Fruit fly (Drosophila melanogaster) whole organism, prepupa: Measurements from ENCODE around the gene eEF1gamma.

Experiments used
- Blimp-1 ChIP-seq: fragments of 200-800 bp; sonication (Bioruptor generic); optimal IDR thresholded peaks from 3 replicates; lab custom pipeline; 2017; ENCODE audit warnings: missing biosample characterization, missing genetic modification characterization, mild to moderate bottlenecking, moderate library complexity, missing genetic modification reagents
- CG10631 ChIP-seq: fragments of 200-800 bp; sonication (Bioruptor generic); optimal IDR thresholded peaks from 2 replicates; lab custom pipeline; 2016; ENCODE audit warnings: missing biosample characterization, missing genetic modification characterization
- CG11902 ChIP-seq: fragments of 200-800 bp; sonication (Bioruptor generic); optimal IDR thresholded peaks from 3 replicates; lab custom pipeline; 2016; ENCODE audit warnings: missing biosample characterization, missing genetic modification characterization
- CG15336 ChIP-seq: fragments of 200-800 bp; sonication (Bioruptor generic); IDR thresholded peaks from 2 replicates; pipeline ENCODE4 v1.3.6; 2022; ENCODE audit warnings: missing biosample characterization, missing genetic modification characterization
- CG1621 ChIP-seq: fragments of 200-800 bp; sonication (Bioruptor generic); optimal IDR thresholded peaks from 3 replicates; lab custom pipeline; 2018; ENCODE audit warnings: missing biosample characterization, mild to moderate bottlenecking, missing genetic modification characterization
- CG16779 ChIP-seq: fragments of 200-800 bp; sonication (Bioruptor generic); optimal IDR thresholded peaks from 3 replicates; lab custom pipeline; 2017; ENCODE audit warnings: missing biosample characterization, mild to moderate bottlenecking, missing genetic modification characterization
- CG3032 ChIP-seq: fragments of 200-800 bp; optimal IDR thresholded peaks from 2 replicates; lab custom pipeline; 2019; ENCODE audit warnings: missing biosample characterization, mild to moderate bottlenecking, missing genetic modification characterization, moderate library complexity
- CG32006 ChIP-seq: fragments of 200-800 bp; sonication (Bioruptor generic); optimal IDR thresholded peaks from 3 replicates; lab custom pipeline; 2017; ENCODE audit warnings: missing biosample characterization, mild to moderate bottlenecking, missing genetic modification characterization
- CG3919 ChIP-seq: fragments of 200-800 bp; sonication (Bioruptor generic); optimal IDR thresholded peaks from 3 replicates; lab custom pipeline; 2016; ENCODE audit warnings: missing biosample characterization, missing genetic modification characterization
- CG4318 ChIP-seq: fragments of 200-800 bp; sonication (Bioruptor generic); optimal IDR thresholded peaks from 3 replicates; lab custom pipeline; 2017; ENCODE audit warnings: missing biosample characterization, mild to moderate bottlenecking, missing genetic modification characterization
- CG6163 ChIP-seq: fragments of 200-800 bp; sonication (Bioruptor generic); IDR thresholded peaks from 3 replicates; pipeline ENCODE4 v1.3.6; 2022; ENCODE audit warnings: missing biosample characterization, missing genetic modification characterization
- CG6792 ChIP-seq: fragments of 200-800 bp; sonication (Bioruptor generic); optimal IDR thresholded peaks from 3 replicates; lab custom pipeline; 2016; ENCODE audit warnings: missing biosample characterization, missing genetic modification characterization
- CG6854 ChIP-seq: fragments of 200-800 bp; sonication (Bioruptor generic); optimal IDR thresholded peaks from 2 replicates; lab custom pipeline; 2017; ENCODE audit warnings: missing biosample characterization, mild to moderate bottlenecking, missing genetic modification characterization
- CG7368 ChIP-seq: fragments of 200-800 bp; sonication (Bioruptor generic); optimal IDR thresholded peaks from 3 replicates; lab custom pipeline; 2016; ENCODE audit warnings: missing biosample characterization, missing genetic modification characterization
- CG8119 ChIP-seq: fragments of 200-800 bp; sonication (Bioruptor generic); IDR thresholded peaks from 3 replicates; pipeline ENCODE4 v1.3.6; 2022; ENCODE audit warnings: missing biosample characterization, missing genetic modification characterization
- CG8319 ChIP-seq: fragments of 200-800 bp; sonication (Bioruptor generic); optimal IDR thresholded peaks from 3 replicates; lab custom pipeline; 2016; ENCODE audit warnings: missing biosample characterization, missing genetic modification characterization
- CG8632 ChIP-seq: fragments of 200-800 bp; sonication (Bioruptor generic); optimal IDR thresholded peaks from 3 replicates; lab custom pipeline; 2016; ENCODE audit warnings: missing biosample characterization, missing genetic modification characterization
- Eip78C ChIP-seq: fragments of 200-800 bp; sonication (Bioruptor generic); peaks from one replicate; lab custom pipeline; 2016; ENCODE audit warnings: missing biosample characterization, missing genetic modification characterization
- Eip93F ChIP-seq: fragments of 200-800 bp; sonication (Bioruptor generic); optimal IDR thresholded peaks from 2 replicates; lab custom pipeline; 2016; ENCODE audit warnings: missing biosample characterization, mild to moderate bottlenecking, missing genetic modification characterization
- Ets21C ChIP-seq: fragments of 200-800 bp; sonication (Bioruptor generic); optimal IDR thresholded peaks from 3 replicates; lab custom pipeline; 2016; ENCODE audit warnings: missing biosample characterization, missing genetic modification characterization
- Ets96B ChIP-seq: fragments of 200-800 bp; optimal IDR thresholded peaks from 2 replicates; lab custom pipeline; 2019; ENCODE audit warnings: missing biosample characterization, mild to moderate bottlenecking, missing genetic modification characterization, moderate library complexity
- Hr39 ChIP-seq: fragments of 200-800 bp; sonication (Bioruptor generic); optimal IDR thresholded peaks from 2 replicates; lab custom pipeline; 2016; ENCODE audit warnings: missing biosample characterization, missing genetic modification characterization
- Lpt ChIP-seq: fragments of 200-800 bp; sonication (Bioruptor generic); optimal IDR thresholded peaks from 3 replicates; lab custom pipeline; 2016; ENCODE audit warnings: missing biosample characterization, missing genetic modification characterization
- Met ChIP-seq: fragments of 200-800 bp; sonication (Bioruptor generic); optimal IDR thresholded peaks from 3 replicates; lab custom pipeline; 2016; ENCODE audit warnings: missing biosample characterization, missing genetic modification characterization
- Smox ChIP-seq: fragments of 200-800 bp; sonication (Bioruptor generic); optimal IDR thresholded peaks from 3 replicates; lab custom pipeline; 2016; ENCODE audit warnings: missing biosample characterization, missing genetic modification characterization
- Sox102F ChIP-seq: fragments of 200-800 bp; sonication (Bioruptor generic); optimal IDR thresholded peaks from 2 replicates; lab custom pipeline; 2016; ENCODE audit warnings: missing biosample characterization, mild to moderate bottlenecking, missing genetic modification characterization
- Sox14 ChIP-seq: fragments of 200-800 bp; sonication (Bioruptor generic); optimal IDR thresholded peaks from 3 replicates; lab custom pipeline; 2016; ENCODE audit warnings: missing biosample characterization, missing genetic modification characterization
- acj6 ChIP-seq: fragments of 200-800 bp; sonication (Bioruptor generic); optimal IDR thresholded peaks from 3 replicates; lab custom pipeline; 2016; ENCODE audit warnings: missing biosample characterization, missing genetic modification characterization
- dac ChIP-seq: fragments of 200-800 bp; sonication (Bioruptor generic); optimal IDR thresholded peaks from 2 replicates; lab custom pipeline; 2017; ENCODE audit warnings: missing biosample characterization, mild to moderate bottlenecking, missing genetic modification characterization
- dsx ChIP-seq: fragments of 200-800 bp; optimal IDR thresholded peaks from 3 replicates; lab custom pipeline; 2019; ENCODE audit warnings: missing biosample characterization, mild to moderate bottlenecking, missing genetic modification characterization, moderate library complexity; ENCODE audit not compliant: poor library complexity, severe bottlenecking
- esn ChIP-seq: fragments of 200-800 bp; sonication (Bioruptor generic); optimal IDR thresholded peaks from 2 replicates; lab custom pipeline; 2016; ENCODE audit warnings: missing biosample characterization, mild to moderate bottlenecking, missing genetic modification characterization, moderate library complexity
- fd59A ChIP-seq: fragments of 200-800 bp; sonication (Bioruptor generic); optimal IDR thresholded peaks from 2 replicates; lab custom pipeline; 2017; ENCODE audit warnings: missing biosample characterization, mild to moderate bottlenecking, missing genetic modification characterization, missing genetic modification reagents
- fd85E ChIP-seq: fragments of 200-800 bp; sonication (Bioruptor generic); optimal IDR thresholded peaks from 3 replicates; lab custom pipeline; 2016; ENCODE audit warnings: missing biosample characterization, missing genetic modification characterization
- fkh ChIP-seq: fragments of 200-800 bp; sonication (Bioruptor generic); optimal IDR thresholded peaks from 3 replicates; lab custom pipeline; 2017; ENCODE audit warnings: missing biosample characterization, mild to moderate bottlenecking, missing genetic modification characterization, moderate library complexity
- lz ChIP-seq: fragments of 200-800 bp; sonication (Bioruptor generic); optimal IDR thresholded peaks from 3 replicates; lab custom pipeline; 2016; ENCODE audit warnings: missing biosample characterization, missing genetic modification characterization
- salr ChIP-seq, 2 experiments: fragments of 200-800 bp; sonication (Bioruptor generic); optimal IDR thresholded peaks; 3 replicates each; lab custom pipeline; 2016 to 2018; ENCODE audit warnings: missing biosample characterization in 2 of 2, missing genetic modification characterization in 2 of 2, mild to moderate bottlenecking in 1 of 2
- ss ChIP-seq, 2 experiments: fragments of 200-800 bp; sonication (Bioruptor generic); optimal IDR thresholded peaks; 2 replicates in 1 of 2; 3 replicates in 1 of 2; lab custom pipeline; 2017 to 2018; ENCODE audit warnings: mild to moderate bottlenecking in 2 of 2, missing biosample characterization in 2 of 2, missing genetic modification characterization in 2 of 2, moderate library complexity in 1 of 2
- svp ChIP-seq: fragments of 200-800 bp; sonication (Bioruptor generic); peaks from one replicate; lab custom pipeline; 2016; ENCODE audit warnings: missing biosample characterization, missing genetic modification characterization

Gene eEF1gamma

dm6 chr3R:29259466-29260132 lies 39.6 kb downstream of the eEF1gamma start:
- TF ChIP-seq ss (GFP tag; optimal IDR thresholded peaks at IDR 0.05; lab: Kevin White, UChicago) (no peak), CG10631 (GFP tag; lab: Kevin White, UChicago) (no peak), Ets96B (tag; lab: Kevin White, UChicago) (peak; percentile 14), Smox (GFP tag; lab: Kevin White, UChicago) (no peak), Lpt (no peak), CG3032 (tag; lab: Kevin White, UChicago) (no peak), CG6163 (GFP tag; lab: Robert Waterston, UW) (no peak), Sox102F (GFP tag; lab: Kevin White, UChicago) (no peak), dsx (GFP tag; lab: Kevin White, UChicago) (no peak), fkh (GFP tag; lab: Kevin White, UChicago) (no peak), svp (GFP tag; lab: Kevin White, UChicago) (peak; percentile 10), lz (GFP tag; lab: Kevin White, UChicago) (no peak), CG6854 (GFP tag; lab: Kevin White, UChicago) (no peak), CG16779 (tag; lab: Kevin White, UChicago) (no peak), CG4318 (no peak), CG3919 (no peak), Blimp-1 (GFP tag; lab: Kevin White, UChicago) (no peak), Eip78C (GFP tag; lab: Kevin White, UChicago) (peak; percentile 13), Met (GFP tag; lab: Kevin White, UChicago) (no peak), fd59A (GFP tag; lab: Kevin White, UChicago) (no peak), salr (GFP tag; optimal IDR thresholded peaks at IDR 0.05; lab: Kevin White, UChicago) (no peak), esn (no peak), CG8319 (GFP tag; lab: Kevin White, UChicago) (no peak)

- TF ChIP-seq Eip78C (GFP tag; lab: Kevin White, UChicago) (no peak), CG8119 (no peak), acj6 (GFP tag; lab: Kevin White, UChicago) (no peak), CG7368 (GFP tag; lab: Kevin White, UChicago) (no peak), Hr39 (GFP tag; lab: Kevin White, UChicago) (no peak), CG16779 (tag; lab: Kevin White, UChicago) (no peak), CG15336 (no peak), fd85E (GFP tag; lab: Kevin White, UChicago) (no peak), CG8319 (GFP tag; lab: Kevin White, UChicago) (no peak), lz (GFP tag; lab: Kevin White, UChicago) (no peak)
Measured at dm6 chr3R:29262481-29262880, 42.5 kb downstream of the eEF1gamma start.

- TF ChIP-seq Eip93F (GFP tag; lab: Kevin White, UChicago): no peak
- TF ChIP-seq Blimp-1 (GFP tag; lab: Kevin White, UChicago): no peak
- TF ChIP-seq CG3919: no peak
- TF ChIP-seq Sox14 (GFP tag; lab: Kevin White, UChicago): no peak
- TF ChIP-seq CG6792 (GFP tag; lab: Kevin White, UChicago): no peak
- no peak for TF ChIP-seq CG32006 (GFP tag; lab: Kevin White, UChicago)
- no peak for TF ChIP-seq Smox (GFP tag; lab: Kevin White, UChicago)
- TF ChIP-seq CG8632: no peak
- no peak for TF ChIP-seq CG8119
- TF ChIP-seq Ets96B (tag; lab: Kevin White, UChicago): no peak
- no peak for TF ChIP-seq CG10631 (GFP tag; lab: Kevin White, UChicago)
- no peak for TF ChIP-seq dac (GFP tag; lab: Kevin White, UChicago)
- no peak for TF ChIP-seq CG1621 (tag; lab: Kevin White, UChicago)
- no peak for TF ChIP-seq CG11902 (GFP tag; lab: Kevin White, UChicago)
- no peak for TF ChIP-seq Ets21C (GFP tag; lab: Kevin White, UChicago)
- TF ChIP-seq dsx (GFP tag; lab: Kevin White, UChicago): no peak
Measured at dm6 chr3R:29263264-29263663, 43.3 kb downstream of the eEF1gamma start.
